Fruit fly (Drosophila melanogaster): ENCODE measurements around the gene CG32983.

- TF ChIP-seq EcR (GFP tag; optimal IDR thresholded peaks at IDR 0.05) (no peak), psq (optimal IDR thresholded peaks at IDR 0.05) (no peak), CG8478 (optimal IDR thresholded peaks at IDR 0.05) (peak; percentile 71), pan (optimal IDR thresholded peaks at IDR 0.05) (no peak), Dll (optimal IDR thresholded peaks at IDR 0.05) (peak; percentile 79)
Observed at dm6 chr2L:8825222-8825869, 40.3 kb upstream of the CG32983 start, which contains the start of gene SoxN.

All from whole organism.